Fruit fly (Drosophila melanogaster) Kc167 (cell line): ENCODE data around the gene CG42264.

Experiments used
- Myc ChIP-seq: fragments of >200 bp; optimal IDR thresholded peaks from 2 replicates; lab custom pipeline; 2017; ENCODE audit warnings: missing external identifiers
- h ChIP-seq: fragments of >200 bp; optimal IDR thresholded peaks from 3 replicates; lab custom pipeline; 2018; ENCODE audit warnings: missing external identifiers
- insv ChIP-seq: fragments of >200 bp; optimal IDR thresholded peaks from 3 replicates; lab custom pipeline; 2018; ENCODE audit warnings: missing external identifiers
- psq ChIP-seq: fragments of >200 bp; optimal IDR thresholded peaks from 2 replicates; lab custom pipeline; 2017; ENCODE audit warnings: missing external identifiers
- ttk ChIP-seq: sonication (Bioruptor generic); optimal IDR thresholded peaks from 2 replicates; lab custom pipeline; 2017; ENCODE audit warnings: missing external identifiers

DNA sequence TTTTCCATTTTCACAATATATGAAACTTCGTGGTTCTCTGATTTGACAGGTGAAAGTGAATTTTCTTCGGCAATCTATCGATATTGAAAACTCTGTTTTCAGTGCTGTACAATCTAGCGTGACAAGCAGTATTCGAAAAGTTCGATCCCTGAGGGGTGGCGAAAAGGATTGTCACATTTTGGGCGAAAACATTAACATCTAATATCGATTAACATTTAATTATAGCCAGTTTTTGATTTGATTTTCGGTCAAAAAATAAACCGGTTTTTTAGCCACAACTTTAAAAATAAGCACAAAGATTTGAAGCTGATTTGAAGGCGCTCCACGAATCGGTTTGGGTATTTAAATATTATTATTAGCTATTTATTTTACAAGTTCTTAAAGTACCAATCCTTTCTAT lies 36.4 kb upstream of the CG42264 start, which contains the start of gene CG44329:
- TF ChIP-seq Myc (lab: Kevin White, UChicago): no peak
- no peak for TF ChIP-seq psq
- TF ChIP-seq ttk (lab: Kevin White, UChicago): no peak
- no peak for TF ChIP-seq h (lab: Kevin White, UChicago)
- TF ChIP-seq insv (lab: Kevin White, UChicago): no peak
